ENCODE assay signal across 5 worm cellular contexts in the genomic region with DNA sequence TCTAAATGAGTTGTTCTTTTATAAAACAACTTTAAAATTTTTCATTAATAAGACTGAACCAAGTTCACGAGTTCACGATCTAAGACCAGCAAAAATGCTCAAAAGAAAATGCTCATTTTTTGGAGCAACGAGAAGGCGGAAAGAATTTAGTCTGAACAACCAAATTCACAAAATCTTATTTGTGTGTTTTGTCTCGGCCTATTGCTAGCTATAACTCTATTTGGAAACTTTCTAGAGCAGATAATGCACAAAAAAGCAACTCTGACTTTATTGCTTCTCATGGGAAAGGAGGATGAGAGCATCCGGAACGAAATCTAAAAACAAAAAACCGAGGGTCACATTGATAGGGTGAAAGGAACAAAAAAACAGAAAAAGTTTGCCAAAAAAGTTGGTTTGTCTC.
A peak's percentile ranks its signal among the peaks of the same experiment; 100 is the strongest.
TF ChIP-seq lines count a peak whose summit lies in the region.

No protein-coding gene starts in this region.

TF ChIP-seq in whole organism, L1 larva, 84 proteins besides CTCF, POLR2A, EP300 and RAD21:
- TF ChIP-seq C34B4.2 (tag; optimal IDR thresholded peaks at IDR 0.05; lab: Kevin White, UChicago), result no peak
- TF ChIP-seq fkh-10 (GFP tag; optimal IDR thresholded peaks at IDR 0.05; lab: Kevin White, UChicago), result peak; percentile 66
- TF ChIP-seq ces-1 (GFP tag; optimal IDR thresholded peaks at IDR 0.05; lab: Kevin White, UChicago), result peak; percentile 25
- TF ChIP-seq nhr-84 (tag; optimal IDR thresholded peaks at IDR 0.05; lab: Kevin White, UChicago), result no peak
- TF ChIP-seq lir-3 (tag; optimal IDR thresholded peaks at IDR 0.05; lab: Kevin White, UChicago; ENCODE audit: poor library complexity), result no peak
- TF ChIP-seq Y116A8C.19 (tag; optimal IDR thresholded peaks at IDR 0.05; lab: Kevin White, UChicago; ENCODE audit: borderline replicate concordance), result no peak

TF ChIP-seq in whole organism, L3 larva, 47 proteins besides CTCF, POLR2A, EP300 and RAD21:
- TF ChIP-seq lin-15B (tag; optimal IDR thresholded peaks at IDR 0.05; lab: Kevin White, UChicago) (no peak), zag-1 (tag; optimal IDR thresholded peaks at IDR 0.05; lab: Kevin White, UChicago) (no peak), fkh-10 (GFP tag; optimal IDR thresholded peaks at IDR 0.05; lab: Kevin White, UChicago) (peak; percentile 52), mdl-1 (tag; optimal IDR thresholded peaks at IDR 0.05; lab: Kevin White, UChicago) (no peak), unc-39 (tag; optimal IDR thresholded peaks at IDR 0.05; lab: Kevin White, UChicago) (no peak), ceh-82 (tag; optimal IDR thresholded peaks at IDR 0.05; lab: Kevin White, UChicago) (no peak)

TF ChIP-seq in whole organism, L4 larva, 104 proteins besides CTCF, POLR2A, EP300 and RAD21:
- peak; percentile 38 for TF ChIP-seq aha-1 (tag; lab: Kevin White, UChicago)
- TF ChIP-seq F10B5.3 (tag; optimal IDR thresholded peaks at IDR 0.05; lab: Kevin White, UChicago), result no peak
- no peak for TF ChIP-seq lin-13 (GFP tag; optimal IDR thresholded peaks at IDR 0.05; lab: Kevin White, UChicago)
- TF ChIP-seq Y48G9A.11 (GFP tag; IDR thresholded peaks at IDR 0.05; lab: Robert Waterston, UW), result no peak
- peak; percentile 46 for TF ChIP-seq ces-1 (GFP tag; optimal IDR thresholded peaks at IDR 0.05; lab: Kevin White, UChicago)

TF ChIP-seq in whole organism, late embryonic, 69 proteins besides CTCF, POLR2A, EP300 and RAD21:
- peak; percentile 41 for TF ChIP-seq unc-42 (tag; optimal IDR thresholded peaks at IDR 0.05; lab: Kevin White, UChicago)
- no peak for TF ChIP-seq K02D7.2 (tag; optimal IDR thresholded peaks at IDR 0.05; lab: Kevin White, UChicago)
TF ChIP-seq in whole organism, late embryonic: peak in this region for 1.

TF ChIP-seq in whole organism, mixed stage, embryonic, 35 proteins besides CTCF, POLR2A, EP300 and RAD21:
- TF ChIP-seq ces-1 (GFP tag; optimal IDR thresholded peaks at IDR 0.05; lab: Kevin White, UChicago) (peak; percentile 36), bed-3 (GFP tag; optimal IDR thresholded peaks at IDR 0.05; lab: Kevin White, UChicago) (no peak)
TF ChIP-seq in whole organism, mixed stage, embryonic: peak in this region for 1.

Comparison
In these comparisons a context has a peak if more than half of its experiments do, and no peak if none do; other contexts are left out.
1. Of the 29 proteins assayed by ChIP-seq in both whole organism, L4 larva and whole organism, L1 larva: peak only in whole organism, L4 larva: aha-1; only in whole organism, L1 larva: fkh-10; in both: ces-1; in neither: 26.